Worm (Caenorhabditis elegans): Measurements from ENCODE around the gene osm-7.

Gene osm-7

DNA sequence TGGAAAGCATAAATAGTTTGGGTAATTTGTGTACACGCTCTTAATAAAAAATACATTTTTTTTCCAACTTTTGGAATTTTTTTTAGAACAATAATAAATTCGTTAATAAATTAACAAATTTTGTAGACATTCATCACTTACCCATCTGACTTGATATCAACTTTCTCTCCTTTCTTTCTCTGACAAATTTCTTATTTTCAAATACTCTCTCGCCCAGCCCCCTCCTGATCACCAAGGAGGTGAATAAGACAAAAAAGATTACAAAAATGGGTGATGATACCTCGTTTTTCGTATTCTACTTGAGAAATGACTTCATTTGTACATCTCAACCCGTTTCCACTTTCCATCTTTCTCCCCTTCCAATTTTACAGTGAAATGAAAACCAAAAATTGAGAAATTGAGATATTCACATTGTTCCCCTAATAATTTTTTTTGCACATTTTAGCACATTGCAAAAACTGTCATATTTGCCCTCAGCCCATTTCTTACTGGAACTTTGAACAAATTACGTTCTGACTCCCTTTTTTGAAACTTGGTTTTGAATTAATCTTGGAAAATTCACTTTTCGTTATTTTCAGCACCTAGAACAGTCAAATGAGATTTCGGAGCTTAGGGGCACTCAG lies at the start of gene osm-7:
Gene osm-7 (plus strand): TSS at position 573 of the 623 bp plus-strand sequence.
- TF ChIP-seq T22C8.4 (GFP tag; IDR thresholded peaks at IDR 0.05) (no peak), ref-1 (GFP tag; conservative IDR thresholded peaks at IDR 0.05) (no peak), ztf-23 (GFP tag; IDR thresholded peaks at IDR 0.05) (no peak), flt-1 (GFP tag; IDR thresholded peaks at IDR 0.05) (no peak), med-1 (GFP tag; optimal IDR thresholded peaks at IDR 0.05; ENCODE audit: insufficient read depth) (no peak), cog-1 (tag; optimal IDR thresholded peaks at IDR 0.05) (no peak), ztf-29 (GFP tag; IDR thresholded peaks at IDR 0.05) (no peak), tab-1 (GFP tag; IDR thresholded peaks at IDR 0.05) (no peak), klf-2 (GFP tag; conservative IDR thresholded peaks at IDR 0.05) (no peak)

DNA sequence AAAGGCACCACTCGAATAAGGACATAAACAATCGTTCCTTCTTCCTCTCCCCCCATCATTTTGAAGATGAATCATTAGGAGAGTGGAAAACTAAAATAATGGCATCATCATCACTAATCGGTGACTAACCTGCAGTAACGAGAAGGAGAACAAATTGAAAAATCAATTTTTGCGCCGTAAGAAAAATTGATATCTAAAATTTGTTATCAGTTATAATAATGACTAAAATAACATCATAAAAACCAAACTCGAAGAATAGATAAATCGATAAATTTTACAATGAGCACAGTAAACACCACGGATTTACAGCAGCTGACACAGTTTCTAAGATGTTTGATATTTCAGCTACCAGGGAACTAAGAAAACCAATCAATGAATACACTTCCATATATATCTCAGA lies 49.8 kb upstream of the osm-7 start:
- no peak for TF ChIP-seq tab-1 (GFP tag; IDR thresholded peaks at IDR 0.05)
- TF ChIP-seq ztf-29 (GFP tag; IDR thresholded peaks at IDR 0.05), result no peak
- TF ChIP-seq flt-1 (GFP tag; IDR thresholded peaks at IDR 0.05), result no peak
- no peak for TF ChIP-seq ref-1 (GFP tag; conservative IDR thresholded peaks at IDR 0.05)
- no peak for TF ChIP-seq ztf-23 (GFP tag; IDR thresholded peaks at IDR 0.05)
- TF ChIP-seq cog-1 (tag; optimal IDR thresholded peaks at IDR 0.05), result no peak
- no peak for TF ChIP-seq T22C8.4 (GFP tag; IDR thresholded peaks at IDR 0.05)
- TF ChIP-seq klf-2 (GFP tag; conservative IDR thresholded peaks at IDR 0.05), result no peak
- TF ChIP-seq med-1 (GFP tag; optimal IDR thresholded peaks at IDR 0.05; ENCODE audit: insufficient read depth), result no peak

DNA sequence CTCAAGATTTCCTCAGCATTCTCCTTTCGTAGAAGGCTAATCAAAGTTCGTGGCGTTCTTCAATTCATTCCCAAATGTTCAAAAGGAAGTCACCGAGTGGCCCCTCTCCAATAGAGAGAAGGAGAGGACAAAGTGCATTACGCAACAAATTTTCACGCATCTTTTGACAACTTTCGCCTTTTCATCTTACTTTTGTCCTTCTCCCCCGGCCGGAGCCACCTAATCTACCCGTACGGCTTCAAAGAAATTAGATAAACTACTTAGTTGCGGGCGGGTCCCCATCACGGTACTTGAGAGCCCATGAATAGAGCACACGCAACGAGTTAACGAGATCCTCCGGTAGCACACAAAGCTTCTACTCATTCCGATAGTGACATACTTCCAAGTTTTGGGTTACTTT lies 49.3 kb upstream of the osm-7 start:
- no peak for TF ChIP-seq ztf-23 (GFP tag; IDR thresholded peaks at IDR 0.05)
- TF ChIP-seq ztf-29 (GFP tag; IDR thresholded peaks at IDR 0.05), result no peak
- no peak for TF ChIP-seq T22C8.4 (GFP tag; IDR thresholded peaks at IDR 0.05)
- TF ChIP-seq klf-2 (GFP tag; conservative IDR thresholded peaks at IDR 0.05), result no peak
- no peak for TF ChIP-seq cog-1 (tag; optimal IDR thresholded peaks at IDR 0.05)
- no peak for TF ChIP-seq med-1 (GFP tag; optimal IDR thresholded peaks at IDR 0.05; ENCODE audit: insufficient read depth)
- no peak for TF ChIP-seq flt-1 (GFP tag; IDR thresholded peaks at IDR 0.05)
- TF ChIP-seq tab-1 (GFP tag; IDR thresholded peaks at IDR 0.05), result no peak
- no peak for TF ChIP-seq ref-1 (GFP tag; conservative IDR thresholded peaks at IDR 0.05)

DNA sequence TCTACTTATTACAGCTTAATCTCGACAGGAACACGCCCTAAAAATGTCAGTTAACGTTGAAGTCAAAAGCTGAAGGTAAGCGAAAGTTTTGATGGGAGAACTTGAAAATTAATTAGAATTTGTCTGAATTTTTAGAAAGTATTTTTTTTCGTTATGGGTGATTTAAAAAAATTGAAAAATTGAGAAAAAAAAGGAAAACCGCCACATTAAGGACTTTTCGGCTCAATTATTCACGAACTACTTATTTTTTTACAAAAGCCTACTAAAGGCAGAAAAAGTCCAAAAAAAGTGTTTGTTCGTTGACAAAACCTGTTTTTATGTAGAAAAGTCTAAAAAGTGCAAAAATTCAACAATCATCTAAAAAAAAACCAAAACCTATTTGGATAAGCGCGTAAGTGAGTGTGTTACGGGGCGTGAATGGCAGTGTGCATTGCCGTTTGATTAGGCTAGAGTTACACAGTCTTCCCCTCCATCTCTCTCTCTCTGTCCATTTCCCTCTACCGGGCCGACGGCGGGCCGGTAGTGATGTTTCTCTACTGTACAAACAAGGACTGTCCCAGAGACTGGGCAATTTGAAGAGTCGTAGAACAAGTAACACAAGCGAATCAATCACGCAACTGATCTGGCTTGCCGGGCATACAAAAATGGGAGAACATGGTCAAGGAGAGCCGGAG lies 48.4 kb upstream of the osm-7 start, which contains the start of gene lron-13:
Gene lron-13 (plus strand): TSS at position 15 of the 674 bp plus-strand sequence.
- TF ChIP-seq ztf-23 (GFP tag; IDR thresholded peaks at IDR 0.05) (no peak), T22C8.4 (GFP tag; IDR thresholded peaks at IDR 0.05) (no peak), ref-1 (GFP tag; conservative IDR thresholded peaks at IDR 0.05) (no peak), med-1 (GFP tag; optimal IDR thresholded peaks at IDR 0.05; ENCODE audit: insufficient read depth) (no peak), tab-1 (GFP tag; IDR thresholded peaks at IDR 0.05) (no peak), klf-2 (GFP tag; conservative IDR thresholded peaks at IDR 0.05) (no peak), cog-1 (tag; optimal IDR thresholded peaks at IDR 0.05) (no peak), flt-1 (GFP tag; IDR thresholded peaks at IDR 0.05) (no peak)

DNA sequence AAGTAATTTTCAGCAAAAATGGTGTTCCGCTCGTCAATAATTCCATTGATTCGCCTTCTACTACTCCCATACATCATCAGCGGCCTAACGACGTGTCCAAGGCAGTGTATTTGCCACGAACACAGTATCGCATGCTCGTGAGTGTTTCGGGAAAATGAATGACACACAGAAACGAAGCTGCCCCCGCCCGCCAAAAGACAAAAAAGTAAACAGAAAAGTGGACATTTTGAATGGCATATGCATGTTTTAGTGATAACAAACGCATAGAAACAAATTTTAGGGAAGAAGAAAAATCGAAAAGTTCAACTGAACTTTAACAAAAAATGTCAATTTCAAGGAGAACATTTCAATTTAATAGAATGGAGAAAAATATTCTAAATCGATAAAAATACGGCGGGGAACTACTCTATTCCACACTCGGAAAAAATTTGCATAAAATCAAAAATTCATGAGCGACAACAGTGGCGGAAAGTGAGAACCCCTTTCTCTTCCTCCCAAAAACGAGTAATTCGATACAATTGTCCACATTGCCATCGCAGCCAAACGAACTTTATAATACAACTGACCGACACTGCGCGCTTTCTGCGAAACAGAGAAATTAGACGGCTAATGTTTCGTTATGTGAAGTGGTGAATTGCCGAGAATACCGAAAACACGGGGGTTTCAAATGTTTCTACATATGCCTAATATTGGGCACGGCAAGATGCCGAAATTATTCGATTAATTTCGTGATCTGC lies 47.3 kb upstream of the osm-7 start:
- TF ChIP-seq med-1 (GFP tag; optimal IDR thresholded peaks at IDR 0.05; ENCODE audit: insufficient read depth) (no peak), ref-1 (GFP tag; conservative IDR thresholded peaks at IDR 0.05) (no peak), tab-1 (GFP tag; IDR thresholded peaks at IDR 0.05) (no peak), klf-2 (GFP tag; conservative IDR thresholded peaks at IDR 0.05) (no peak), ztf-23 (GFP tag; IDR thresholded peaks at IDR 0.05) (no peak), T22C8.4 (GFP tag; IDR thresholded peaks at IDR 0.05) (no peak), ztf-29 (GFP tag; IDR thresholded peaks at IDR 0.05) (no peak), cog-1 (tag; optimal IDR thresholded peaks at IDR 0.05) (no peak), flt-1 (GFP tag; IDR thresholded peaks at IDR 0.05) (no peak)

DNA sequence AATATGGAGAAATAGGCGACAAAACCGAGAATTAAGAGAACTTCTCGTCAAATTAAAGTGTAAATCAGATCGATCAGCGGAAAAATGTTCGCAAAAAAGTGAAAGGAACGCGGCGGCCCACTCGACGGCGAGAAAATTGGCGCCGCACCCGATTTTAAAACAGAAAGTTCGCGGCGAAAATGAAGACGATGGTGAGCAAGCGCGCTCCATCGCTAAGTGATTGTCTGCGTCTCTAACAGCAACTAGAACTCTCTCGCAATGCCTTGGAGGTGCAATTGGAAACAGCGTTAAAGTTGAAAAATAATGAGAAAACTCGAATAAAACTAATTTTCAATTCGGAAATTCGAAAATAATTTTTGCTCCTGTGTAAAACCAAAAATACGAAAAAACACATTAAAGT lies 46.0 kb upstream of the osm-7 start:
- TF ChIP-seq flt-1 (GFP tag; IDR thresholded peaks at IDR 0.05), result 0 out of 2 replicates have a peak, but pooled peaks have one; percentile 30
- TF ChIP-seq med-1 (GFP tag; optimal IDR thresholded peaks at IDR 0.05; ENCODE audit: insufficient read depth), result no peak
- TF ChIP-seq cog-1 (tag; optimal IDR thresholded peaks at IDR 0.05), result no peak
- no peak for TF ChIP-seq T22C8.4 (GFP tag; IDR thresholded peaks at IDR 0.05)
- TF ChIP-seq ref-1 (GFP tag; conservative IDR thresholded peaks at IDR 0.05), result no peak
- no peak for TF ChIP-seq ztf-29 (GFP tag; IDR thresholded peaks at IDR 0.05)
- TF ChIP-seq ztf-23 (GFP tag; IDR thresholded peaks at IDR 0.05), result no peak

DNA sequence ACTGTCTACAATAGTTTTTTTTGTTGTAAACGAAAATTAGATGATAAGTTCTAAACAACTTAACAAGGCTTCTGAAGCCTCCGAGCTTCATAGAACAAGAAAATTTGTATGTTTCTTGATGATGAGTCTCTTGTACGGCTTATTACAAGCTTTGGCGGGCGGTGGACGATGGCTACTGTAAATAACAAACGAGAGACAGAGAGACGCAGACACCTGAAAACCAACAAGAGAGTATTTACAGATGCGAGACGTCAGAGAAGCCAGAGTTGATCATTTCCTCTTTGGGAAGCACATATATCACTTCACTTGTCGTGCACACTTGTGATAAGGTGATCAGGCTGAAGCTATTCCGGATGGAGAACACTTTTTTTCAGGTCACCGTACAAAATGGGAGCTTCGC lies 45.1 kb upstream of the osm-7 start:
- no peak for TF ChIP-seq ref-1 (GFP tag; conservative IDR thresholded peaks at IDR 0.05)
- no peak for TF ChIP-seq ztf-23 (GFP tag; IDR thresholded peaks at IDR 0.05)
- no peak for TF ChIP-seq T22C8.4 (GFP tag; IDR thresholded peaks at IDR 0.05)
- TF ChIP-seq ztf-29 (GFP tag; IDR thresholded peaks at IDR 0.05), result no peak
- TF ChIP-seq cog-1 (tag; optimal IDR thresholded peaks at IDR 0.05), result no peak
- TF ChIP-seq tab-1 (GFP tag; IDR thresholded peaks at IDR 0.05), result no peak
- no peak for TF ChIP-seq klf-2 (GFP tag; conservative IDR thresholded peaks at IDR 0.05)

DNA sequence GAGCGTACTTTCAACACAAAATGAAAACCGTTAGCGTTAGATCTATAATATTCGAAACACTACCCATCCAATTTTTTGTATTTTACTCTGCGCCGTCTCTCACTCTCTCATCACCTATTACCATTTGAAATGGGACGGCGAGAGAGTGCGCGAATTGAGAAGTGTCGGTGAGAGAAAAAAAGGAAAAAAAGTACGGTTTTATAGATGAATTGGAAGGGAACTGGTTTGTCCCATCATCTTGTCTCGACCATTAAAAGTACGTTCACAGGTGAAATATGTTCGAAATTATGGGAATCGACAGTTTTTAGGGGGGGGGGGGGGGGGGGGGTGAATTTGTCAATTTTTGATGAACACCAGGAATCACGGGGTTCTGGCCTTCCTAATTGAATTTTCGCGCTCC lies 41.3 kb upstream of the osm-7 start:
- TF ChIP-seq ztf-23 (GFP tag; IDR thresholded peaks at IDR 0.05) (no peak), flt-1 (GFP tag; IDR thresholded peaks at IDR 0.05) (no peak), klf-2 (GFP tag; conservative IDR thresholded peaks at IDR 0.05) (no peak)

DNA sequence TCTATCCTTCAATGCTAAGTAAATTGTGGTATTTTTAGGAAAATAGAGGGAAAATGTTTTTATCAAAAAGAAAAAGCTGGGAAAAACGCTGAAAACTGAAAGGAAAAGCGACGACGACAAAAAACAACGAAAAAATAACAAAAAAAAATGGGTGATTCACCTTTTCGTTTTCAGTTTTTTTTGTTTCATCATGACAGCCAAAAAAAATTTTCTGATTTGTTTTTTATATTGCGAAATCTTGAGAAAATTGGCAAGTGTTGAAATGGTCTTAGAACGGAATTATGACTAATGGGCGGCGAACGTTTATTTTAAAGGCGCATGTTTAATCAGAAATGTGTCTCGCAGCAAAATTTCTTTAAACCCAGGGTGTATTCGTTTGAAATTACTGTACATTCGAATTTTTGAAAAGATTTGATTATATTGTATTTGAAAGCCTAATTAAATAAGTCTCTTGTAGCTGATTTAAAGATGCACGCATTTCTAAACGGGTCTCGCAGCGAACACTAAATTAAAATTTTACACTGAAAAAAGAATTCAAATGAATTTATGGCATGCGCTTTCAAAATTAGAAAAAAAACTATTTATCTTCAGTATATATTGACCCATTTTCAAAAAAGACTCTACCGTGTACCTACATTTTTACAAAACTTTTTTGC lies 40.1 kb upstream of the osm-7 start:
- TF ChIP-seq T22C8.4 (GFP tag; IDR thresholded peaks at IDR 0.05), result no peak

Measured in whole organism, midembryonic.